Fruit fly (Drosophila melanogaster): ENCODE data around the gene Non3.

DNA sequence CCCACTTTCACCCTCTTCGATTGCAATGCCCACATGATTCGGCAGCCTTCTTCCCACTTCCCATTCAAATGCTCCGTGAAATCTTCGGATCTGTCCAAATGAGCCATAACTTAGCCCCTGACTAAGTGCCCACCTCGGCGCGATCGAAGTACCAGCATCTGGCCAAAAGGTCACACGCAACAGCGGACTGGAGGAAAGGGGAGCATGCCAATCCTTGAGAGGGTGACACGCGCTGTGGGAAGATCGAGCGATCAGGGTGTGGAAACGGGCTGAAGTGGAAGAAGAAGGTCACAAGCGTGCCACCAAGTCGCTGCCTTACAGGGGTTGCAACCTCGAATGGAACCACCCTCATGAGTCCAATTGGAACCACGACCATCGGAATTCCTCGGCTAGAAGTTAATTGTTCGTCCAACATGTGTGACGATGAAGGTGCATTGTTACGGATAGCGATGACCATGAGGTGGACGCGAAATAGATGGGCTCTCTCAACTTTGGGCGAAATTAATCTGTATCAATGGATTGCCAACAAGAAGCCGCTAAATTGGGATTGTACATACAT lies 11.3 kb downstream of the Non3 start:
- TF ChIP-seq pan (optimal IDR thresholded peaks at IDR 0.05) (no peak), OdsH (GFP tag; optimal IDR thresholded peaks at IDR 0.05) (no peak), fru (GFP tag; optimal IDR thresholded peaks at IDR 0.05) (no peak), dsf (GFP tag; optimal IDR thresholded peaks at IDR 0.05; ENCODE audit: borderline replicate concordance) (no peak), ey (GFP tag; optimal IDR thresholded peaks at IDR 0.05) (no peak), Dfd (GFP tag; optimal IDR thresholded peaks at IDR 0.05) (no peak), HLH106 (tag; optimal IDR thresholded peaks at IDR 0.05) (no peak), h (GFP tag; optimal IDR thresholded peaks at IDR 0.05) (no peak), br (GFP tag; optimal IDR thresholded peaks at IDR 0.05) (no peak), Vsx2 (GFP tag; optimal IDR thresholded peaks at IDR 0.05; ENCODE audit: partially characterized antibody) (no peak), lola (GFP tag; optimal IDR thresholded peaks at IDR 0.05) (no peak), Dif (GFP tag; optimal IDR thresholded peaks at IDR 0.05; ENCODE audit: partially characterized antibody) (no peak), brk (GFP tag; optimal IDR thresholded peaks at IDR 0.05) (no peak), woc (GFP tag; optimal IDR thresholded peaks at IDR 0.05) (no peak)

All from whole organism, wandering third instar larva.